Worm (Caenorhabditis elegans) whole organism, L3 larva: Measurements from ENCODE around the gene Y37H2A.18.

Source experiments
- R02D3.7 ChIP-seq: fragments of 150-350 bp; optimal IDR thresholded peaks from 2 replicates; lab custom pipeline; 2014; ENCODE audit warnings: missing biosample characterization, missing genetic modification characterization
- aly-2 ChIP-seq: fragments of 150-350 bp; optimal IDR thresholded peaks from 2 replicates; lab custom pipeline; 2014; ENCODE audit warnings: missing biosample characterization, missing genetic modification characterization
- ama-1 ChIP-seq: fragments of 150-350 bp; optimal IDR thresholded peaks from 2 replicates; lab custom pipeline; 2018
- ceh-16 ChIP-seq: sonication (generic microtip); optimal IDR thresholded peaks from 2 replicates; lab custom pipeline; 2017; ENCODE audit warnings: missing biosample characterization, missing genetic modification characterization
- ceh-28 ChIP-seq: fragments of 150-350 bp; optimal IDR thresholded peaks from 2 replicates; lab custom pipeline; 2014; ENCODE audit warnings: missing biosample characterization, missing genetic modification reagents, missing genetic modification characterization
- daf-12 ChIP-seq: fragments of 150-350 bp; optimal IDR thresholded peaks from 2 replicates; lab custom pipeline; 2014; ENCODE audit warnings: missing biosample characterization, missing genetic modification reagents, missing genetic modification characterization
- egl-27 ChIP-seq: sonication (generic microtip); optimal IDR thresholded peaks from 4 replicates; lab custom pipeline; 2017; ENCODE audit warnings: missing biosample characterization, missing genetic modification reagents, missing genetic modification characterization
- egl-5 ChIP-seq: fragments of 150-350 bp; optimal IDR thresholded peaks from 2 replicates; lab custom pipeline; 2017; ENCODE audit warnings: missing biosample characterization, missing genetic modification reagents, missing genetic modification characterization, inconsistent platforms
- elt-1 ChIP-seq: fragments of 150-350 bp; optimal IDR thresholded peaks from 2 replicates; lab custom pipeline; 2014; ENCODE audit warnings: missing biosample characterization, missing genetic modification characterization
- elt-2 ChIP-seq: sonication (generic microtip); optimal IDR thresholded peaks from 2 replicates; lab custom pipeline; 2016; ENCODE audit warnings: missing genetic modification reagents, mild to moderate bottlenecking, missing genetic modification characterization, missing compliant biosample characterization
- elt-3 ChIP-seq, 3 experiments: fragments of 150-350 bp in 1 of 3; sonication (generic microtip) in 2 of 3; optimal IDR thresholded peaks; 2 replicates in 2 of 3; 4 replicates in 1 of 3; lab custom pipeline; 2014 to 2017; ENCODE audit warnings: missing biosample characterization in 3 of 3, missing genetic modification characterization in 3 of 3
- eor-1 ChIP-seq, 2 experiments: fragments of 150-350 bp; optimal IDR thresholded peaks; 2 replicates each; lab custom pipeline; 2014 to 2018; ENCODE audit warnings: missing biosample characterization in 2 of 2, missing genetic modification characterization in 2 of 2
- fkh-10 ChIP-seq: sonication (generic microtip); optimal IDR thresholded peaks from 2 replicates; lab custom pipeline; 2017; ENCODE audit warnings: missing biosample characterization, missing genetic modification reagents, missing genetic modification characterization
- fkh-2 ChIP-seq: fragments of 150-350 bp; optimal IDR thresholded peaks from 2 replicates; lab custom pipeline; 2014; ENCODE audit warnings: missing biosample characterization, missing genetic modification reagents, missing genetic modification characterization
- fos-1 ChIP-seq: fragments of 150-350 bp; optimal IDR thresholded peaks from 2 replicates; lab custom pipeline; 2014; ENCODE audit warnings: missing biosample characterization, missing genetic modification characterization
- hmg-11 ChIP-seq: sonication (generic microtip); optimal IDR thresholded peaks from 2 replicates; lab custom pipeline; 2016; ENCODE audit warnings: missing genetic modification characterization, missing compliant biosample characterization
- lin-39 ChIP-seq: fragments of 150-350 bp; optimal IDR thresholded peaks from 2 replicates; lab custom pipeline; 2018; ENCODE audit warnings: missing biosample characterization, missing genetic modification reagents, missing genetic modification characterization
- mml-1 ChIP-seq: fragments of 150-350 bp; sonication (generic microtip); optimal IDR thresholded peaks from 3 replicates; lab custom pipeline; 2014; ENCODE audit warnings: missing biosample characterization, missing genetic modification characterization
- nfya-1 ChIP-seq: sonication (generic microtip); optimal IDR thresholded peaks from 2 replicates; lab custom pipeline; 2017; ENCODE audit warnings: missing genetic modification characterization, mild to moderate bottlenecking, missing compliant biosample characterization, antibody characterized with exemption, moderate library complexity; ENCODE audit not compliant: insufficient read depth
- nhr-11 ChIP-seq: fragments of 150-350 bp; optimal IDR thresholded peaks from 2 replicates; lab custom pipeline; 2014; ENCODE audit warnings: missing biosample characterization, missing genetic modification characterization
- nhr-12 ChIP-seq: fragments of 150-350 bp; optimal IDR thresholded peaks from 2 replicates; lab custom pipeline; 2014; ENCODE audit warnings: missing biosample characterization, missing genetic modification characterization
- nhr-237 ChIP-seq: fragments of 150-350 bp; optimal IDR thresholded peaks from 2 replicates; lab custom pipeline; 2014; ENCODE audit warnings: missing biosample characterization, missing genetic modification characterization
- nhr-67 ChIP-seq: fragments of 150-350 bp; optimal IDR thresholded peaks from 2 replicates; lab custom pipeline; 2014; ENCODE audit warnings: missing biosample characterization, missing genetic modification characterization
- nhr-76 ChIP-seq: fragments of 150-350 bp; sonication (generic microtip); optimal IDR thresholded peaks from 5 replicates; lab custom pipeline; 2014; ENCODE audit warnings: missing biosample characterization, missing genetic modification characterization
- pha-4 ChIP-seq: fragments of 150-350 bp; optimal IDR thresholded peaks from 2 replicates; lab custom pipeline; 2014; ENCODE audit warnings: missing biosample characterization, missing genetic modification reagents, missing genetic modification characterization
- pqm-1 ChIP-seq: fragments of 150-350 bp; optimal IDR thresholded peaks from 2 replicates; lab custom pipeline; 2017; ENCODE audit warnings: missing biosample characterization, missing genetic modification characterization, inconsistent platforms
- skn-1 ChIP-seq: fragments of 150-350 bp; optimal IDR thresholded peaks from 2 replicates; lab custom pipeline; 2014; ENCODE audit warnings: missing biosample characterization, missing genetic modification characterization
- snpc-4 ChIP-seq: fragments of 150-350 bp; optimal IDR thresholded peaks from 2 replicates; lab custom pipeline; 2014; ENCODE audit warnings: missing biosample characterization, missing genetic modification characterization
- unc-62 ChIP-seq: fragments of 150-350 bp; sonication (generic microtip); optimal IDR thresholded peaks from 4 replicates; lab custom pipeline; 2014; ENCODE audit warnings: missing biosample characterization, missing genetic modification reagents, missing genetic modification characterization
- zag-1 ChIP-seq: fragments of 150-350 bp; optimal IDR thresholded peaks from 2 replicates; lab custom pipeline; 2014; ENCODE audit warnings: missing biosample characterization, missing genetic modification characterization
- ztf-4 ChIP-seq: fragments of 150-350 bp; optimal IDR thresholded peaks from 2 replicates; lab custom pipeline; 2014; ENCODE audit warnings: missing biosample characterization, missing genetic modification characterization

The Y37H2A.18 gene

DNA sequence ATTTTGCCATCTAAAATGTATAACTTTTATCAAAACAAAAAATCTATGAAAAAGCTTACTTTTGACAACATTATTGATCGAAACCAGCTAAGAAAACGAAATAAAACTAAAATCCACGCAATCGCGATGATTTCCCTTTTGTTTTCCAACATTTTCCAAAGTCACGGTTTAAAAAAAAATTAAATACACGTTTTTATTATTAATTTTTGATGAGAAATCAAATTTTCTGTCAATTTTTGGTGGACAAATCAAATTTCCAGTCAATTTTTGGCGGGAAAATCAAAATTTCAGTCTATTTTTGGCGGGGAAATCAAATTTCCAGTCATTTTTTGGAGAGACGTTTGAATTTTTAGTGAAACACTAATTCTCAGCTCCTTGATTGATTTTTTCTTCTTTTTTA, 31.7 kb upstream of the Y37H2A.18 start, which contains the start of gene C14A6.5:
Gene C14A6.5, minus strand, starts transcription at position 101 of the 400 bp plus-strand sequence.
- TF ChIP-seq mml-1 (tag; lab: Kevin White, UChicago) = no peak

DNA sequence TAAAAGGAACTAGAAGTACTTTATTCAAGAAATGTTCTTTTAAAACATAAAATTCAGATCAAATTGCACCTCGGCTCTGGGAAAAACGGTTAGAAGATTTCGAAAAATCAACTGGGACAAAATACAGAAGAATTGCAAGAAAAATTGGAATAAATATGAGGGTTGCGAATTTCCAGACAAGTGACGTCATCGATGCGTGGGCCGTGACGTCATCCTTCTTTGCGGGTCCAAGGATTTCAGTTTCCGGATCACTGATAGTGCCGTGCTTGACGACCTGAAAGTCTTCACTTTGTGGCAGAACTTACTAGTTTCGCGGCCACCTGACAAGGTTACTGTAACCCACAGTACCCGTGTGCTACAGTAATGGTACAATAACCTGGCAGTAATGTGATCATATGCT, 30.4 kb upstream of the Y37H2A.18 start:
- TF ChIP-seq elt-2 (tag; lab: Kevin White, UChicago) = no peak
- no peak for TF ChIP-seq nfya-1 (tag; lab: Kevin White, UChicago)
- TF ChIP-seq snpc-4 (tag; lab: Kevin White, UChicago) = no peak
- no peak for TF ChIP-seq fkh-10 (GFP tag; lab: Kevin White, UChicago)
- no peak for TF ChIP-seq aly-2 (tag; lab: Kevin White, UChicago)
- TF ChIP-seq zag-1 (tag; lab: Kevin White, UChicago) = no peak
- TF ChIP-seq nhr-12 (tag; lab: Kevin White, UChicago) = no peak
- TF ChIP-seq unc-62 = no peak
- no peak for TF ChIP-seq pha-4 (tag; lab: Kevin White, UChicago)
- TF ChIP-seq R02D3.7 (tag; lab: Kevin White, UChicago) = no peak
- TF ChIP-seq egl-27 = no peak
- TF ChIP-seq elt-1 = no peak

DNA sequence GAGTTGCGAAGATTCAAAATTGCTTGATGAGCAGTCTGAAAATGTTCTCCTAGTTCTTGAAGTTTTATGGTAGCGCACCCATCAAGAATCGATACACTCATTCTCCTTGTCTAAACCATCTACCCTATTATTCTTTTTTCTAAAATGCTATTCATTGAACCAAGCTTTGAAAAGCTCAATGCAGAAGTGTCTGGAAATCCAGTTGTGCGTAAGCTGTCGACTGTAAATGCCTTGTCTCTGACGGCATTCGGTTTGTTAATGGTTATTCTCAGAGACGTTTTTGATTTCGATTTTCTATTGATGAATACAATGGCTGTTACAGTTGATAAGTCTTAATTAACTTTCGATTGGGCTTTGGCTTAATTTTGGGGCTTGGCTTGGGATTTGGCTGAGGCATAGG, 29.5 kb upstream of the Y37H2A.18 start, which contains the start of gene C14A6.12:
Gene C14A6.12, minus strand, starts transcription at position 101 of the 400 bp plus-strand sequence.
- TF ChIP-seq nhr-76 (tag; lab: Kevin White, UChicago) (no peak), nhr-12 (tag; lab: Kevin White, UChicago) (no peak), ceh-16 (tag; lab: Kevin White, UChicago) (no peak), unc-62 (no peak), lin-39 (tag; lab: Kevin White, UChicago) (no peak), zag-1 (tag; lab: Kevin White, UChicago) (no peak)

DNA sequence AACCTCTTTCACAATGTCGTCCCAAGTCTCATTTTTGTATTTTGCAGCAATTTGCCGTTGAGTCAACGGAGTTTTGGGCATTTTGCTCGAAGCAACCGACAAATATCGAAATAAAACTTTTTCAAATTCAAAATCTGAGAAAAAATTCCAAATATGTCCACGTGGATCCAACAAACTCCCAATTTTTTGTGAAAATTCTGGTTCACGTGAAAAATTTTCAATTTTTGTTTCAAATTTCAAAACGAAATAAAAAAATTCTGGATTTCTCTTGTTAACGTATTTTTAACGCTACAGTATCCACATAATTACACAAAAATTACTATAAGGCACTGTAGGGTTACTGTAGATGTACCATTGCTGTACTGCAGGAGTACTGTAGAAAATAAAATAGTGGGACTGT, 28.2 kb upstream of the Y37H2A.18 start, which contains the start of gene C14A6.13:
Gene C14A6.13, minus strand, starts transcription at position 101 of the 400 bp plus-strand sequence.
- TF ChIP-seq mml-1 (tag; lab: Kevin White, UChicago) = no peak
- TF ChIP-seq lin-39 (tag; lab: Kevin White, UChicago) = no peak
- TF ChIP-seq pha-4 (tag; lab: Kevin White, UChicago) = no peak
- no peak for TF ChIP-seq eor-1 (tag; optimal IDR thresholded peaks at IDR 0.05; lab: Kevin White, UChicago)
- no peak for TF ChIP-seq egl-5 (tag; lab: Kevin White, UChicago)
- TF ChIP-seq ceh-16 (tag; lab: Kevin White, UChicago) = no peak

DNA sequence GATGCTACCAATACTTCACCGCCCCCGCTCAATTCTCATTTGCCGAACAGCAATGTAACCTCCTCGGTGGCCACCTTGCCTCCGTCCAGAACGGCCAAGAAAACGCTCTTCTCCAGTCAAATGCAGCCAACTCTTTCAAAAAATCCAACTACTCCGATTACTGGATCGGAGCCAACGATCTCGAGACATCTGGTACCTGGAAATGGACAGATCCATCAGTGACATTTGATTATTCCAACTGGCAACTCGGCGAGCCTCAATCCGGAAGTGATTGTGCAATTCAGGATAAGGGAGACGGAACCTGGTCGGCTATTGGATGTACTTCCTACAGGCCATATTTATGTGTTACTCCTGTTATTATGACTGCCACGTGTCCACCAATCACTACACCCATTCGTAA, 25.1 kb upstream of the Y37H2A.18 start:
- TF ChIP-seq nhr-12 (tag; lab: Kevin White, UChicago) = no peak
- TF ChIP-seq ceh-28 (tag; lab: Kevin White, UChicago) = no peak
- TF ChIP-seq ama-1 (lab: Kevin White, UChicago) = no peak
- no peak for TF ChIP-seq daf-12 (tag; lab: Kevin White, UChicago)
- TF ChIP-seq zag-1 (tag; lab: Kevin White, UChicago) = no peak
- TF ChIP-seq egl-27 = no peak
- TF ChIP-seq eor-1 (tag; optimal IDR thresholded peaks at IDR 0.05; lab: Kevin White, UChicago) = no peak
- no peak for TF ChIP-seq unc-62
- no peak for TF ChIP-seq elt-2 (tag; lab: Kevin White, UChicago)
- no peak for TF ChIP-seq elt-3 (tag; optimal IDR thresholded peaks at IDR 0.05; lab: Kevin White, UChicago)
- no peak for TF ChIP-seq fos-1 (tag; lab: Kevin White, UChicago)

DNA sequence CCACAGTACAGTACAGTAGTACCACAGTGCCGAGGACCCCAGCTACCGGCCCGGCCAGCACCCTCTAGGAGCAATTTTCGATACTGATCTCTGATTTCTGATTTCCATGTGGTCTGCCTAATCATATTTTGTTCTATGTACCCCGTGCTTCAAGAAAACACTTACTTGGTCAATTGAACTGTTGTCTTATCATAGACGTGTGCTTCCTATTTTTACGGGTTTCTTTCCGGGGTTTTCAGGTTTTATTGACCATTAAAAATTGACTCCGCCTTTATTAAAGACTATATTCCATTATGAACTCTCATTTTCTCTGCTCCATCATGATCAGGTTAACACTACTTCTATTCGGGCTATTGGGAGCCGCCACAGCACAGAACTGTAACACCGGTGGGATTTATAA, 24.6 kb upstream of the Y37H2A.18 start, which contains the start of gene clec-48:
Gene clec-48, plus strand, starts transcription at position 320 of the 400 bp plus-strand sequence.
- peak; percentile 66 for TF ChIP-seq pqm-1
- TF ChIP-seq elt-2 (tag; lab: Kevin White, UChicago) = peak; percentile 50
- TF ChIP-seq elt-3 (tag; optimal IDR thresholded peaks at IDR 0.05; lab: Kevin White, UChicago) = no peak

DNA sequence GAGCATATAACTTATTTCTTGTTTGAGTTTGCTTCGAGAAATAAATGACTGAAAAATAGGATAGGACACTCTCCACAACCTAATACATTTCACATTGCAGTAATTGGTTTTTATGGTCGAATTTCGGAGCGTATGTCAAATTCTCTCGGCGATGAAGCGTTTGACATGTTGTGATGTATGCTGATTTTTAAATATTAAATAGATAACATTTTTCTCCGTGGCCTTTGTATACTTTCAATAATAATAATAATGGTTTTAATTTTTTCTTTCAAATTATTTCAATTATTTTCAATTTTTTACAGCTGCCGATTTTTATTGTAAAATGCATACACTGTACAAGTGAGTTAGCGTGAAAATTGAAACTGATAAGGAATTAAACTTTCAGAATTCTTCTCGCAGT, 13.0 kb upstream of the Y37H2A.18 start, which contains the start of gene C14A6.3:
Gene C14A6.3, plus strand, starts transcription at position 301 of the 400 bp plus-strand sequence.
- no peak for TF ChIP-seq nhr-67
- TF ChIP-seq nhr-237 = no peak
- TF ChIP-seq nhr-12 (tag; lab: Kevin White, UChicago) = no peak
- TF ChIP-seq fkh-10 (GFP tag; lab: Kevin White, UChicago) = no peak
- no peak for TF ChIP-seq pha-4 (tag; lab: Kevin White, UChicago)
- no peak for TF ChIP-seq ama-1 (lab: Kevin White, UChicago)
- no peak for TF ChIP-seq nfya-1 (tag; lab: Kevin White, UChicago)
- TF ChIP-seq ceh-28 (tag; lab: Kevin White, UChicago) = no peak
- no peak for TF ChIP-seq ztf-4 (tag; lab: Kevin White, UChicago)
- no peak for TF ChIP-seq hmg-11
- TF ChIP-seq fkh-2 (tag; lab: Kevin White, UChicago) = no peak
- no peak for TF ChIP-seq nhr-11
- no peak for TF ChIP-seq egl-27
- no peak for TF ChIP-seq skn-1 (tag; lab: Kevin White, UChicago)
